Worm (Caenorhabditis elegans): ENCODE measurements around the gene F49C5.9.
"Not testable (repeated sequence)": the region's sequence is repeated elsewhere in the genome, so short reads cannot be mapped to it uniquely, and the experiment has no call there.

Gene F49C5.9

ce11 chrII:12539395-12539794 lies 5.0 kb downstream of the F49C5.9 start:
- no peak for TF ChIP-seq ZK546.5 (tag; optimal IDR thresholded peaks at IDR 0.05)
- TF ChIP-seq snpc-4 (tag; optimal IDR thresholded peaks at IDR 0.05) = no peak
- TF ChIP-seq aly-2 (tag; optimal IDR thresholded peaks at IDR 0.05) = no peak
- no peak for TF ChIP-seq daf-12 (tag; optimal IDR thresholded peaks at IDR 0.05)
- no peak for TF ChIP-seq ceh-9 (tag; optimal IDR thresholded peaks at IDR 0.05)

- not testable (repeated sequence) for TF ChIP-seq nhr-67, pha-4, nhr-237 (tag; optimal IDR thresholded peaks at IDR 0.05)
Measured at ce11 chrII:12536203-12536602, 8.2 kb downstream of the F49C5.9 start, which contains the start of gene F49C5.3. F49C5.3 (plus strand) TSS chrII:12536503.

- TF ChIP-seq nhr-28 (tag; optimal IDR thresholded peaks at IDR 0.05) (no peak), ceh-28 (tag; optimal IDR thresholded peaks at IDR 0.05) (no peak)
Measured at ce11 chrII:12535297-12535803, 9.1 kb downstream of the F49C5.9 start, which contains the start of gene nimk-1. nimk-1 (plus strand) TSS chrII:12535753.

- TF ChIP-seq nhr-28 (tag; optimal IDR thresholded peaks at IDR 0.05) (no peak), eor-1 (tag; optimal IDR thresholded peaks at IDR 0.05) (no peak), fos-1 (tag; optimal IDR thresholded peaks at IDR 0.05) (no peak), unc-62 (GFP tag; optimal IDR thresholded peaks at IDR 0.05) (no peak), nhr-11 (tag; optimal IDR thresholded peaks at IDR 0.05) (no peak), lin-39 (tag; optimal IDR thresholded peaks at IDR 0.05) (no peak), nhr-76 (tag; optimal IDR thresholded peaks at IDR 0.05) (no peak), elt-2 (tag; optimal IDR thresholded peaks at IDR 0.05) (no peak), mdl-1 (tag; optimal IDR thresholded peaks at IDR 0.05) (no peak), nhr-77 (tag; optimal IDR thresholded peaks at IDR 0.05) (no peak), ztf-11 (tag; optimal IDR thresholded peaks at IDR 0.05) (no peak), ceh-16 (tag; optimal IDR thresholded peaks at IDR 0.05) (no peak), ztf-4 (tag; optimal IDR thresholded peaks at IDR 0.05) (no peak), nhr-12 (tag; optimal IDR thresholded peaks at IDR 0.05) (no peak), zag-1 (tag; optimal IDR thresholded peaks at IDR 0.05) (no peak), unc-39 (tag; optimal IDR thresholded peaks at IDR 0.05) (no peak), fkh-2 (tag; optimal IDR thresholded peaks at IDR 0.05) (no peak), lsy-12 (tag; optimal IDR thresholded peaks at IDR 0.05) (no peak), ceh-82 (tag; optimal IDR thresholded peaks at IDR 0.05) (no peak)
Measured at ce11 chrII:12530958-12531357, 13.5 kb downstream of the F49C5.9 start, which contains the start of gene srx-120. srx-120 (plus strand) TSS chrII:12531258.

- TF ChIP-seq nhr-77 (tag; optimal IDR thresholded peaks at IDR 0.05) (no peak), mml-1 (tag; optimal IDR thresholded peaks at IDR 0.05) (no peak), zag-1 (tag; optimal IDR thresholded peaks at IDR 0.05) (no peak), fkh-2 (tag; optimal IDR thresholded peaks at IDR 0.05) (no peak), nhr-28 (tag; optimal IDR thresholded peaks at IDR 0.05) (no peak), ZK546.5 (tag; optimal IDR thresholded peaks at IDR 0.05) (no peak), elt-2 (tag; optimal IDR thresholded peaks at IDR 0.05) (no peak), aly-2 (tag; optimal IDR thresholded peaks at IDR 0.05) (no peak), skn-1 (tag; optimal IDR thresholded peaks at IDR 0.05) (no peak), snpc-4 (tag; optimal IDR thresholded peaks at IDR 0.05) (no peak)
Measured at ce11 chrII:12527947-12528346, 16.5 kb downstream of the F49C5.9 start, which contains the start of gene srx-119. srx-119 (plus strand) TSS chrII:12528247.

- TF ChIP-seq ama-1 (optimal IDR thresholded peaks at IDR 0.05) = no peak
- TF ChIP-seq egl-5 (tag; optimal IDR thresholded peaks at IDR 0.05) = no peak
- no peak for TF ChIP-seq elt-1 (tag; optimal IDR thresholded peaks at IDR 0.05)
- no peak for TF ChIP-seq nhr-12 (tag; optimal IDR thresholded peaks at IDR 0.05)
- no peak for TF ChIP-seq nhr-11 (tag; optimal IDR thresholded peaks at IDR 0.05)
- no peak for TF ChIP-seq unc-39 (tag; optimal IDR thresholded peaks at IDR 0.05)
- no peak for TF ChIP-seq ceh-82 (tag; optimal IDR thresholded peaks at IDR 0.05)
- no peak for TF ChIP-seq zag-1 (tag; optimal IDR thresholded peaks at IDR 0.05)
- TF ChIP-seq ztf-4 (tag; optimal IDR thresholded peaks at IDR 0.05) = no peak
- no peak for TF ChIP-seq lin-39 (tag; optimal IDR thresholded peaks at IDR 0.05)
- no peak for TF ChIP-seq unc-62 (GFP tag; optimal IDR thresholded peaks at IDR 0.05)
- TF ChIP-seq mdl-1 (tag; optimal IDR thresholded peaks at IDR 0.05) = no peak
- no peak for TF ChIP-seq eor-1 (tag; optimal IDR thresholded peaks at IDR 0.05)
- no peak for TF ChIP-seq sea-2 (GFP tag; optimal IDR thresholded peaks at IDR 0.05)
- no peak for TF ChIP-seq ZK546.5 (tag; optimal IDR thresholded peaks at IDR 0.05)
- no peak for TF ChIP-seq jun-1 (tag; optimal IDR thresholded peaks at IDR 0.05)
- TF ChIP-seq fos-1 (tag; optimal IDR thresholded peaks at IDR 0.05) = no peak
- no peak for TF ChIP-seq elt-2 (tag; optimal IDR thresholded peaks at IDR 0.05)
- no peak for TF ChIP-seq nhr-25 (tag; optimal IDR thresholded peaks at IDR 0.05)
Measured at ce11 chrII:12525526-12525925, 18.9 kb downstream of the F49C5.9 start, which contains the start of gene srx-118. srx-118 (plus strand) TSS chrII:12525826.

Measured in whole organism, L3 larva.